Worm (Caenorhabditis elegans) whole organism, midembryonic: ENCODE results near the gene C33C12.4.

Experiments
- flt-1 ChIP-seq: fragments of 200-800 bp; sonication (Bioruptor generic); IDR thresholded peaks from 2 replicates; pipeline ENCODE4 v1.3.6; 2022; ENCODE audit warnings: missing genetic modification characterization, missing compliant biosample characterization
- klf-2 ChIP-seq: fragments of 200-800 bp; sonication (Bioruptor generic); conservative IDR thresholded peaks from 2 replicates; pipeline ENCODE4 v1.3.6; 2022; ENCODE audit warnings: missing genetic modification reagents, missing genetic modification characterization, missing compliant biosample characterization
- ref-1 ChIP-seq: fragments of 200-800 bp; sonication (Bioruptor generic); conservative IDR thresholded peaks from 2 replicates; pipeline ENCODE4 v1.3.6; 2022; ENCODE audit warnings: missing genetic modification reagents, missing genetic modification characterization, missing compliant biosample characterization
- tab-1 ChIP-seq: fragments of 200-800 bp; sonication (Bioruptor generic); IDR thresholded peaks from 2 replicates; pipeline ENCODE4 v1.3.6; 2022; ENCODE audit warnings: missing genetic modification characterization, missing compliant biosample characterization
- ztf-23 ChIP-seq: fragments of 200-800 bp; sonication (Bioruptor generic); IDR thresholded peaks from 2 replicates; pipeline ENCODE4 v1.3.6; 2022; ENCODE audit warnings: missing genetic modification reagents, missing genetic modification characterization, missing compliant biosample characterization
- ztf-29 ChIP-seq: fragments of 200-800 bp; sonication (Bioruptor generic); IDR thresholded peaks from 2 replicates; pipeline ENCODE4 v1.3.6; 2022; ENCODE audit warnings: missing genetic modification reagents, missing genetic modification characterization, missing compliant biosample characterization

ce11 chrII:2204077-2204476, 37.8 kb upstream of the C33C12.4 start, which contains the start of gene Y59C2A.2:
- TF ChIP-seq flt-1: no peak
- TF ChIP-seq klf-2: no peak
- TF ChIP-seq tab-1: no peak
- TF ChIP-seq ztf-29: no peak
- no peak for TF ChIP-seq ztf-23 (GFP tag; lab: Robert Waterston, UW)
- no peak for TF ChIP-seq ref-1
